Worm (Caenorhabditis elegans): Measurements from ENCODE around the gene sir-2.1.

The sir-2.1 gene

DNA sequence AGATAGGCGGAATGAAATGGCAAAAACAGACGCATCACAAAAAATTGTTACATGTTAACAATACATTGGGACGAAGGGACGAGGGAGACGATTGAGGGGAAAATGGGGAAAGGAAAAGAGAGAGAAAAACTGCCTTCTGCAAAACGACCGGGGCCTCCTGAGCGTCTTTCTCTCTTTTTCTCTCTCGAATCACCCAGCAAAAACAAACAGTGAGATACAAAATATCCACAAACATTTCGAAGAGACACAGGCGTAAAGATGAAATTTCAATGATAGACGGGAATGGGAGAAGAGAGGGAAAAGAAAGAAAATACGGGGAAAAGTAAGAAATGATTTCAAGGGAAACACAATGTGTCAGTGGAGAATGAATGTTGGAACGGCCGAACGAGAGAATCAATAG is 20.0 kb downstream of the sir-2.1 start:
- no peak for TF ChIP-seq C16A3.4 (tag; optimal IDR thresholded peaks at IDR 0.05)
- TF ChIP-seq sox-4 (tag; optimal IDR thresholded peaks at IDR 0.05) = no peak
- TF ChIP-seq fkh-4 (tag; optimal IDR thresholded peaks at IDR 0.05; ENCODE audit: borderline replicate concordance) = no peak
- TF ChIP-seq ztf-11 (tag; optimal IDR thresholded peaks at IDR 0.05) = no peak
- no peak for TF ChIP-seq lin-15B (tag; optimal IDR thresholded peaks at IDR 0.05)
- no peak for TF ChIP-seq nhr-76 (tag; optimal IDR thresholded peaks at IDR 0.05)
- TF ChIP-seq pax-3 (tag; optimal IDR thresholded peaks at IDR 0.05) = no peak
- no peak for TF ChIP-seq hlh-17 (GFP tag; optimal IDR thresholded peaks at IDR 0.05; ENCODE audit: borderline replicate concordance)
- TF ChIP-seq zag-1 (tag; optimal IDR thresholded peaks at IDR 0.05) = no peak
- peak; percentile 41 for TF ChIP-seq fos-1 (tag; optimal IDR thresholded peaks at IDR 0.05)
- no peak for TF ChIP-seq C34B4.2 (tag; optimal IDR thresholded peaks at IDR 0.05)
- TF ChIP-seq lin-39 (tag; optimal IDR thresholded peaks at IDR 0.05) = no peak
- no peak for TF ChIP-seq F16B12.6 (tag; optimal IDR thresholded peaks at IDR 0.05)
- no peak for TF ChIP-seq egl-27 (tag; optimal IDR thresholded peaks at IDR 0.05)
- no peak for TF ChIP-seq ama-1 (optimal IDR thresholded peaks at IDR 0.05)
- TF ChIP-seq efl-1 (optimal IDR thresholded peaks at IDR 0.05) = peak; percentile 43 to 49
- peak in 1 of 2 experiments; percentile 88 for TF ChIP-seq efl-1 (GFP tag; optimal IDR thresholded peaks at IDR 0.05 in 1 of 2)
- peak; percentile 42 for TF ChIP-seq swsn-7 (tag; optimal IDR thresholded peaks at IDR 0.05)
- no peak for TF ChIP-seq unc-62 (GFP tag; optimal IDR thresholded peaks at IDR 0.05)
- TF ChIP-seq pqm-1 (tag; optimal IDR thresholded peaks at IDR 0.05) = no peak
- TF ChIP-seq sptf-1 (tag; optimal IDR thresholded peaks at IDR 0.05) = no peak
- TF ChIP-seq C04F5.9 (tag; optimal IDR thresholded peaks at IDR 0.05) = no peak
- peak; percentile 66 for TF ChIP-seq nhr-20 (tag; optimal IDR thresholded peaks at IDR 0.05)
- no peak for TF ChIP-seq ztf-4 (tag; optimal IDR thresholded peaks at IDR 0.05)
- TF ChIP-seq grh-1 (GFP tag; IDR thresholded peaks at IDR 0.05) = no peak
- TF ChIP-seq ceh-8 (GFP tag; optimal IDR thresholded peaks at IDR 0.05) = peak; percentile 18
- peak; percentile 34 for TF ChIP-seq nhr-47 (tag; optimal IDR thresholded peaks at IDR 0.05)
- no peak for TF ChIP-seq tlp-1 (tag; optimal IDR thresholded peaks at IDR 0.05)
- no peak for TF ChIP-seq nhr-28 (tag; optimal IDR thresholded peaks at IDR 0.05)
- TF ChIP-seq ceh-63 (GFP tag; optimal IDR thresholded peaks at IDR 0.05) = no peak
- no peak for TF ChIP-seq ceh-88 (GFP tag; IDR thresholded peaks at IDR 0.05)
- TF ChIP-seq egl-13 (tag; optimal IDR thresholded peaks at IDR 0.05) = no peak
- no peak for TF ChIP-seq hpl-2 (GFP tag; optimal IDR thresholded peaks at IDR 0.05)
- no peak for TF ChIP-seq nhr-84 (tag; optimal IDR thresholded peaks at IDR 0.05)
- TF ChIP-seq mep-1 (tag; optimal IDR thresholded peaks at IDR 0.05) = peak; percentile 85
- no peak for TF ChIP-seq nhr-19 (GFP tag; conservative IDR thresholded peaks at IDR 0.05)
- TF ChIP-seq isw-1 (GFP tag; IDR thresholded peaks at IDR 0.05) = no peak
- TF ChIP-seq pag-3 (tag; optimal IDR thresholded peaks at IDR 0.05; ENCODE audit: borderline replicate concordance, insufficient read depth) = no peak
- TF ChIP-seq elt-2 (tag; optimal IDR thresholded peaks at IDR 0.05) = no peak
- TF ChIP-seq zip-4 (GFP tag; optimal IDR thresholded peaks at IDR 0.05) = no peak
- no peak for TF ChIP-seq ces-1 (GFP tag; optimal IDR thresholded peaks at IDR 0.05)
- TF ChIP-seq lsy-2 (tag; optimal IDR thresholded peaks at IDR 0.05) = peak; percentile 12 to 75
- no peak for TF ChIP-seq alr-1 (tag; optimal IDR thresholded peaks at IDR 0.05; ENCODE audit: borderline replicate concordance)
- TF ChIP-seq lir-3 (tag; optimal IDR thresholded peaks at IDR 0.05; ENCODE audit: poor library complexity) = peak; percentile 8
- peak; percentile 4 for TF ChIP-seq jun-1 (tag; optimal IDR thresholded peaks at IDR 0.05)
- peak; percentile 67 for TF ChIP-seq nhr-77 (tag; optimal IDR thresholded peaks at IDR 0.05)
- peak; percentile 73 for TF ChIP-seq snu-23 (GFP tag; optimal IDR thresholded peaks at IDR 0.05)
- peak in 1 of 3 experiments; percentile 46 for TF ChIP-seq ceh-82 (tag; optimal IDR thresholded peaks at IDR 0.05)
- no peak for TF ChIP-seq aly-2 (tag; optimal IDR thresholded peaks at IDR 0.05)
- TF ChIP-seq mef-2 (tag; optimal IDR thresholded peaks at IDR 0.05) = no peak
- TF ChIP-seq hlh-4 (tag; optimal IDR thresholded peaks at IDR 0.05) = no peak
- TF ChIP-seq Y116A8C.19 (tag; optimal IDR thresholded peaks at IDR 0.05; ENCODE audit: borderline replicate concordance) = no peak
- no peak for TF ChIP-seq nhr-11 (tag; optimal IDR thresholded peaks at IDR 0.05)
- TF ChIP-seq aha-1 (tag; optimal IDR thresholded peaks at IDR 0.05) = no peak
